Worm (Caenorhabditis elegans) whole organism, L3 larva: ENCODE data around the gene srsx-9.

ENCODE experiments used
- ama-1 ChIP-seq: fragments of 150-350 bp; optimal IDR thresholded peaks from 2 replicates; lab custom pipeline; 2018
- daf-12 ChIP-seq: fragments of 150-350 bp; optimal IDR thresholded peaks from 2 replicates; lab custom pipeline; 2014; ENCODE audit warnings: missing biosample characterization, missing genetic modification reagents, missing genetic modification characterization
- egl-27 ChIP-seq: sonication (generic microtip); optimal IDR thresholded peaks from 4 replicates; lab custom pipeline; 2017; ENCODE audit warnings: missing biosample characterization, missing genetic modification reagents, missing genetic modification characterization
- fkh-2 ChIP-seq: fragments of 150-350 bp; optimal IDR thresholded peaks from 2 replicates; lab custom pipeline; 2014; ENCODE audit warnings: missing biosample characterization, missing genetic modification reagents, missing genetic modification characterization
- mdl-1 ChIP-seq: fragments of 150-350 bp; optimal IDR thresholded peaks from 2 replicates; lab custom pipeline; 2014; ENCODE audit warnings: missing biosample characterization, missing genetic modification characterization
- nhr-11 ChIP-seq: fragments of 150-350 bp; optimal IDR thresholded peaks from 2 replicates; lab custom pipeline; 2014; ENCODE audit warnings: missing biosample characterization, missing genetic modification characterization
- snpc-4 ChIP-seq: fragments of 150-350 bp; optimal IDR thresholded peaks from 2 replicates; lab custom pipeline; 2014; ENCODE audit warnings: missing biosample characterization, missing genetic modification characterization
- zag-1 ChIP-seq: fragments of 150-350 bp; optimal IDR thresholded peaks from 2 replicates; lab custom pipeline; 2014; ENCODE audit warnings: missing biosample characterization, missing genetic modification characterization
- ztf-11 ChIP-seq: fragments of 150-350 bp; optimal IDR thresholded peaks from 2 replicates; lab custom pipeline; 2014; ENCODE audit warnings: missing biosample characterization, missing genetic modification characterization
- ztf-4 ChIP-seq: fragments of 150-350 bp; optimal IDR thresholded peaks from 2 replicates; lab custom pipeline; 2014; ENCODE audit warnings: missing biosample characterization, missing genetic modification characterization

DNA sequence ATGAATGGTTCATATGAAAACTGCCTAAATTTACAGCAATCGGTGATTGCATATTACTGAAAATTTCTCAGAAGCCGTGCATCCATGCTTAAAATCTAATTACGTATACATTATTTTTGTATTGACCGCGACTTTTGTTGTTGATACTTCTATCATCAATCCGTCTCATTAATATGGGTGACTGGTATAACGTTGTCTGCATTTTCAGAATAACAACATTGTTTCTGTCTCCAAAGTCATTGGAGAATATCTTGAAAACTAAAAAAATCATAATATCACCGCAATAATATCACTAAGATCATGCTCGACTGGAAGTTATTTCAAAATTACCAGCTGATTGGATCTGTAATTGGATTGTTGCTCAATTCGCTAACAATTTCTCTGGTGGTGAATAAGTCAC is 21.4 kb downstream of the srsx-9 start, which contains the start of gene str-207:
- no peak for TF ChIP-seq ama-1
- no peak for TF ChIP-seq mdl-1 (tag; lab: Kevin White, UChicago)
- TF ChIP-seq fkh-2 = no peak
- TF ChIP-seq zag-1 (tag; lab: Kevin White, UChicago) = no peak
- TF ChIP-seq ztf-11 (tag; lab: Kevin White, UChicago) = no peak
- TF ChIP-seq daf-12 (tag; lab: Kevin White, UChicago) = no peak
- no peak for TF ChIP-seq nhr-11 (tag; lab: Kevin White, UChicago)
- no peak for TF ChIP-seq egl-27 (tag; lab: Kevin White, UChicago)
- TF ChIP-seq ztf-4 (tag; lab: Kevin White, UChicago) = no peak
- TF ChIP-seq snpc-4 (tag; lab: Kevin White, UChicago) = no peak
